Worm (Caenorhabditis elegans) whole organism, young adult: ENCODE data around the gene spsb-1.

ENCODE experiments used
- B0261.1 ChIP-seq: sonication (generic microtip); optimal IDR thresholded peaks from 2 replicates; lab custom pipeline; 2016; ENCODE audit warnings: mild to moderate bottlenecking, missing genetic modification characterization, moderate library complexity, missing compliant biosample characterization
- C06A6.2 ChIP-seq: fragments of 200-800 bp; sonication (Bioruptor generic); conservative IDR thresholded peaks from 2 replicates; pipeline ENCODE4 v1.3.6; 2022; ENCODE audit warnings: missing genetic modification characterization, missing compliant biosample characterization
- C17E4.6 ChIP-seq: fragments of 200-800 bp; sonication (Bioruptor generic); IDR thresholded peaks from 2 replicates; pipeline ENCODE4 v1.3.6; 2022; ENCODE audit warnings: missing genetic modification reagents, missing genetic modification characterization, missing compliant biosample characterization
- D2030.7 ChIP-seq: fragments of 200-800 bp; sonication (Bioruptor generic); IDR thresholded peaks from 2 replicates; pipeline ENCODE4 v1.3.6; 2022; ENCODE audit warnings: missing genetic modification reagents, missing genetic modification characterization, missing compliant biosample characterization
- F23B12.7 ChIP-seq: sonication (generic microtip); optimal IDR thresholded peaks from 2 replicates; lab custom pipeline; 2017; ENCODE audit warnings: missing genetic modification characterization, mild to moderate bottlenecking, missing compliant biosample characterization, antibody characterized with exemption, moderate library complexity; ENCODE audit not compliant: insufficient read depth
- F37B4.10 ChIP-seq: fragments of 200-800 bp; sonication (Bioruptor generic); IDR thresholded peaks from 2 replicates; pipeline ENCODE4 v1.3.6; 2022; ENCODE audit warnings: missing genetic modification characterization, missing compliant biosample characterization
- F39B2.1 ChIP-seq: fragments of 200-800 bp; sonication (Bioruptor generic); IDR thresholded peaks from 2 replicates; pipeline ENCODE4 v1.3.6; 2022; ENCODE audit warnings: missing genetic modification reagents, missing genetic modification characterization, missing compliant biosample characterization
- F52B5.7 ChIP-seq: sonication (generic microtip); optimal IDR thresholded peaks from 2 replicates; lab custom pipeline; 2016; ENCODE audit warnings: mild to moderate bottlenecking, missing genetic modification characterization, missing compliant biosample characterization
- T07F8.4 ChIP-seq: sonication (generic microtip); optimal IDR thresholded peaks from 2 replicates; lab custom pipeline; 2016; ENCODE audit warnings: mild to moderate bottlenecking, missing genetic modification characterization, moderate library complexity, missing compliant biosample characterization
- T26A5.8 ChIP-seq: sonication (generic microtip); optimal IDR thresholded peaks from 2 replicates; lab custom pipeline; 2016; ENCODE audit warnings: missing genetic modification characterization, missing compliant biosample characterization
- Y56A3A.18 ChIP-seq: fragments of 200-800 bp; sonication (Bioruptor generic); IDR thresholded peaks from 2 replicates; pipeline ENCODE4 v1.3.6; 2022; ENCODE audit warnings: missing genetic modification reagents, missing genetic modification characterization, missing compliant biosample characterization
- ZK185.1 ChIP-seq: sonication (generic microtip); optimal IDR thresholded peaks from 2 replicates; lab custom pipeline; 2016; ENCODE audit warnings: mild to moderate bottlenecking, missing genetic modification characterization, missing compliant biosample characterization; ENCODE audit not compliant: poor library complexity, severe bottlenecking
- attf-3 ChIP-seq: fragments of 200-800 bp; sonication (Bioruptor generic); conservative IDR thresholded peaks from 2 replicates; pipeline ENCODE4 v1.3.6; 2022; ENCODE audit warnings: missing genetic modification reagents, missing genetic modification characterization, missing compliant biosample characterization
- cebp-1 ChIP-seq, 2 experiments: fragments of 200-800 bp in 1 of 2; sonication (Bioruptor generic) in 1 of 2; sonication (generic microtip) in 1 of 2; IDR thresholded peaks in 1 of 2; optimal IDR thresholded peaks in 1 of 2; 2 replicates each; pipeline versions ENCODE4 v1.3.6 to Lab custom; 2017 to 2022; ENCODE audit warnings: missing compliant biosample characterization in 2 of 2, missing genetic modification characterization in 2 of 2, mild to moderate bottlenecking in 1 of 2, missing genetic modification reagents in 1 of 2, moderate library complexity in 1 of 2
- cebp-2 ChIP-seq: fragments of 200-800 bp; sonication (Bioruptor generic); IDR thresholded peaks from 2 replicates; pipeline ENCODE4 v1.3.6; 2022; ENCODE audit warnings: missing genetic modification characterization, missing compliant biosample characterization
- chd-7 ChIP-seq: sonication (generic microtip); optimal IDR thresholded peaks from 2 replicates; lab custom pipeline; 2016; ENCODE audit warnings: mild to moderate bottlenecking, missing genetic modification characterization, moderate library complexity, missing compliant biosample characterization
- die-1 ChIP-seq: sonication (generic microtip); optimal IDR thresholded peaks from 2 replicates; lab custom pipeline; 2016; ENCODE audit warnings: missing genotype, mild to moderate bottlenecking, missing genetic modification characterization, missing compliant biosample characterization
- dox-1 ChIP-seq: fragments of 200-800 bp; sonication (Bioruptor generic); IDR thresholded peaks from 2 replicates; pipeline ENCODE4 v1.3.6; 2022; ENCODE audit warnings: missing genetic modification reagents, missing genetic modification characterization, missing compliant biosample characterization
- egl-18 ChIP-seq: fragments of 200-800 bp; sonication (Bioruptor generic); IDR thresholded peaks from 2 replicates; pipeline ENCODE4 v1.3.6; 2022; ENCODE audit warnings: missing genetic modification reagents, missing genetic modification characterization, missing compliant biosample characterization
- gei-17 ChIP-seq: fragments of 200-800 bp; sonication (Bioruptor generic); optimal IDR thresholded peaks from 2 replicates; lab custom pipeline; 2018; ENCODE audit warnings: mild to moderate bottlenecking, missing genetic modification characterization, missing compliant biosample characterization
- hmg-1.2 ChIP-seq: fragments of 200-800 bp; sonication (Bioruptor generic); IDR thresholded peaks from 2 replicates; pipeline ENCODE4 v1.3.6; 2022; ENCODE audit warnings: missing genetic modification reagents, missing genetic modification characterization, missing compliant biosample characterization
- hrde-1 ChIP-seq: sonication (generic microtip); optimal IDR thresholded peaks from 2 replicates; lab custom pipeline; 2016; ENCODE audit warnings: missing genetic modification characterization, mild to moderate bottlenecking, missing compliant biosample characterization, moderate library complexity, missing genotype, missing genetic modification reagents, borderline replicate concordance
- hsf-1 ChIP-seq: fragments of 200-800 bp; sonication (Bioruptor generic); IDR thresholded peaks from 2 replicates; pipeline ENCODE4 v1.3.6; 2022; ENCODE audit warnings: missing genetic modification reagents, missing genetic modification characterization, missing compliant biosample characterization
- let-526 ChIP-seq: fragments of 200-800 bp; sonication (Bioruptor generic); IDR thresholded peaks from 2 replicates; pipeline ENCODE4 v1.3.6; 2022; ENCODE audit warnings: missing genetic modification reagents, missing genetic modification characterization, missing compliant biosample characterization
- lin-26 ChIP-seq: fragments of 200-800 bp; sonication (Bioruptor generic); IDR thresholded peaks from 2 replicates; pipeline ENCODE4 v1.3.6; 2022; ENCODE audit warnings: missing genetic modification reagents, missing genetic modification characterization, missing compliant biosample characterization
- lir-1 ChIP-seq: fragments of 200-800 bp; sonication (Bioruptor generic); conservative IDR thresholded peaks from 2 replicates; pipeline ENCODE4 v1.3.6; 2022; ENCODE audit warnings: missing genetic modification reagents, missing genetic modification characterization, missing compliant biosample characterization
- lsl-1 ChIP-seq: fragments of 200-800 bp; sonication (Bioruptor generic); optimal IDR thresholded peaks from 2 replicates; lab custom pipeline; 2018; ENCODE audit warnings: mild to moderate bottlenecking, missing genetic modification characterization, moderate library complexity, missing compliant biosample characterization
- madf-3 ChIP-seq: fragments of 200-800 bp; sonication (Bioruptor generic); IDR thresholded peaks from 2 replicates; pipeline ENCODE4 v1.3.6; 2022; ENCODE audit warnings: missing genetic modification reagents, missing genetic modification characterization, missing compliant biosample characterization
- madf-6 ChIP-seq: fragments of 200-800 bp; sonication (Bioruptor generic); IDR thresholded peaks from 2 replicates; pipeline ENCODE4 v1.3.6; 2022; ENCODE audit warnings: missing genetic modification reagents, missing genetic modification characterization, missing compliant biosample characterization
- madf-8 ChIP-seq: fragments of 200-800 bp; sonication (Bioruptor generic); conservative IDR thresholded peaks from 2 replicates; pipeline ENCODE4 v1.3.6; 2022; ENCODE audit warnings: missing genetic modification reagents, missing genetic modification characterization, missing compliant biosample characterization
- mcd-1 ChIP-seq: fragments of 200-800 bp; sonication (Bioruptor generic); IDR thresholded peaks from 2 replicates; pipeline ENCODE4 v1.3.6; 2022; ENCODE audit warnings: missing genetic modification reagents, missing genetic modification characterization, missing compliant biosample characterization
- nfya-2 ChIP-seq: fragments of 200-800 bp; sonication (Bioruptor generic); IDR thresholded peaks from 2 replicates; pipeline ENCODE4 v1.3.6; 2022; ENCODE audit warnings: missing genetic modification reagents, missing genetic modification characterization, missing compliant biosample characterization
- pbrm-1 ChIP-seq: fragments of 200-800 bp; sonication (Bioruptor generic); IDR thresholded peaks from 2 replicates; pipeline ENCODE4 v1.3.6; 2022; ENCODE audit warnings: missing genetic modification reagents, missing genetic modification characterization, missing compliant biosample characterization
- rcor-1 ChIP-seq: fragments of 200-800 bp; sonication (Bioruptor generic); IDR thresholded peaks from 2 replicates; pipeline ENCODE4 v1.3.6; 2022; ENCODE audit warnings: missing genetic modification reagents, missing genetic modification characterization, missing compliant biosample characterization
- rpc-1 ChIP-seq, 2 experiments: fragments of 150-350 bp in 1 of 2; sonication (generic microtip) in 1 of 2; optimal IDR thresholded peaks; 2 replicates each; lab custom pipeline; 2014 to 2018; ENCODE audit warnings: missing biosample characterization in 1 of 2, missing genetic modification characterization in 1 of 2, missing genetic modification reagents in 1 of 2, missing genotype in 1 of 2
- snpc-1.1 ChIP-seq: sonication (generic microtip); optimal IDR thresholded peaks from 2 replicates; lab custom pipeline; 2017; ENCODE audit warnings: missing genetic modification characterization, mild to moderate bottlenecking, missing compliant biosample characterization, antibody characterized with exemption, moderate library complexity, missing genotype, missing genetic modification reagents; ENCODE audit not compliant: insufficient read depth
- snpc-3.4 ChIP-seq: sonication (generic microtip); optimal IDR thresholded peaks from 2 replicates; lab custom pipeline; 2017; ENCODE audit warnings: missing genetic modification characterization, mild to moderate bottlenecking, missing compliant biosample characterization, antibody characterized with exemption, moderate library complexity, missing genotype, missing genetic modification reagents
- snpc-4 ChIP-seq, 5 experiments: fragments of 150-350 bp in 1 of 5; sonication (generic microtip) in 4 of 5; optimal IDR thresholded peaks; 2 replicates each; lab custom pipeline; 2014 to 2018; ENCODE audit warnings: missing genetic modification characterization in 5 of 5, missing biosample characterization in 3 of 5, antibody characterized with exemption in 2 of 5, mild to moderate bottlenecking in 2 of 5, missing compliant biosample characterization in 2 of 5, missing genotype in 2 of 5, moderate library complexity in 2 of 5, missing genetic modification reagents in 1 of 5
- somi-1 ChIP-seq: fragments of 200-800 bp; sonication (Bioruptor generic); optimal IDR thresholded peaks from 2 replicates; lab custom pipeline; 2018; ENCODE audit warnings: mild to moderate bottlenecking, missing genetic modification characterization, missing compliant biosample characterization
- tbp1 ChIP-seq: fragments of 200-800 bp; sonication (Bioruptor generic); optimal IDR thresholded peaks from 2 replicates; lab custom pipeline; 2018; ENCODE audit warnings: mild to moderate bottlenecking, missing genetic modification characterization, missing compliant biosample characterization
- xnd-1 ChIP-seq: sonication (generic microtip); optimal IDR thresholded peaks from 2 replicates; lab custom pipeline; 2016; ENCODE audit warnings: missing genotype, missing genetic modification reagents, missing genetic modification characterization, missing compliant biosample characterization
- ztf-22 ChIP-seq: fragments of 200-800 bp; sonication (Bioruptor generic); optimal IDR thresholded peaks from 2 replicates; lab custom pipeline; 2018; ENCODE audit warnings: mild to moderate bottlenecking, missing genetic modification characterization, moderate library complexity, missing compliant biosample characterization
- ztf-26 ChIP-seq: sonication (generic microtip); optimal IDR thresholded peaks from 2 replicates; lab custom pipeline; 2017; ENCODE audit warnings: missing genetic modification characterization, missing compliant biosample characterization

Gene spsb-1

DNA sequence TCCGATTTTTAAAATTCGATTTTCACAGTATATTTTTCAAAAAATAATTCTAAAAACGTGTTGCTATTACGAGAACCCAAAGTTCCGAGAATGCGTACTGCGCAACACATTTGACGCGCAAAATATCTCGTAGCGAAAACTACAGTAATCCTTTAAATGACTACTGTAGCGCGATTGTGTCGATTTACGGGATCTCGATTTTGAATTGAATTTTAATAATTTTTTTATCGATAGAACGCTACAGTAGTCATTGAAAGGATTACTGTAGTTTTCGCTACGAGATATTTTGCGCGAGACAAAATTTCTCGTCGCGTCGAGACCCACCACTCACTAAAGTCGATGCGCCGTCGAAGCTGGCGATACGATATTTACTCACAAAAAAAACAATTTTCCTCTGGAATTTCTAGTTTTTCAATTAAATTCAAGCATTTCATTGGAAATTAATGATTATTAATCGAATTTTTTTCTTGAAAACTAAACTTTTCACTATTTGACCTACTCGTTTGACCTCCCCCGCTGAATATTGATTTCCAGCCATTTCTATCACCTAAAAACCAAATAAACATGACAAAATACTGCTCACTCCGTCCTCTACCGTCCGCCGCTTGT lies 33.4 kb downstream of the spsb-1 start, which contains the start of gene spsb-2 (continued):
- TF ChIP-seq cebp-2: no peak
- no peak for TF ChIP-seq gei-17
- no peak for TF ChIP-seq T07F8.4 (tag; lab: Kevin White, UChicago)
- TF ChIP-seq dox-1 (GFP tag; lab: Robert Waterston, UW): no peak
- TF ChIP-seq F37B4.10 (GFP tag; lab: Robert Waterston, UW): no peak
- no peak for TF ChIP-seq snpc-4 (GFP tag; optimal IDR thresholded peaks at IDR 0.05; lab: Kevin White, UChicago)
- no peak for TF ChIP-seq snpc-4 (tag; optimal IDR thresholded peaks at IDR 0.05; lab: Kevin White, UChicago)
- peak; percentile 16; the same call in 1 of the 2 replicates for TF ChIP-seq D2030.7 (GFP tag; lab: Robert Waterston, UW)
- no peak for TF ChIP-seq chd-7
- TF ChIP-seq hsf-1 (GFP tag; lab: Robert Waterston, UW): no peak
- TF ChIP-seq B0261.1 (tag; lab: Kevin White, UChicago): no peak
- TF ChIP-seq lin-26 (GFP tag; lab: Robert Waterston, UW): no peak
- TF ChIP-seq lsl-1: peak; percentile 73
- TF ChIP-seq madf-6 (GFP tag; lab: Robert Waterston, UW): peak; percentile 34

ce11 chrII:15232705-15233104 lies 36.2 kb downstream of the spsb-1 start, which contains the start of gene Y46E12BL.2:
TSS of gene Y46E12BL.2 (plus strand) at chrII:15232947.
- TF ChIP-seq let-526 (peak; percentile 70; the same call in 1 of the 2 replicates), ztf-26 (no peak), madf-8 (peak; percentile 68), madf-6 (GFP tag; lab: Robert Waterston, UW) (peak; percentile 83), hmg-1.2 (GFP tag; lab: Robert Waterston, UW) (peak; percentile 64), ZK185.1 (tag; lab: Kevin White, UChicago) (no peak), rcor-1 (peak; percentile 47; the same call in 1 of the 2 replicates), cebp-2 (no peak), F39B2.1 (GFP tag; lab: Robert Waterston, UW) (peak; percentile 51; the same call in 1 of the 2 replicates), snpc-1.1 (tag; lab: Kevin White, UChicago) (peak; percentile 7), hrde-1 (tag; lab: Kevin White, UChicago) (peak; percentile 40), tbp1 (peak; percentile 55), nfya-2 (GFP tag; lab: Robert Waterston, UW) (no peak), pbrm-1 (peak; percentile 77; the same call in 1 of the 2 replicates), F23B12.7 (tag; lab: Kevin White, UChicago) (peak; percentile 63), lsl-1 (peak; percentile 74), D2030.7 (GFP tag; lab: Robert Waterston, UW) (peak; percentile 91), C17E4.6 (GFP tag; lab: Robert Waterston, UW) (peak; percentile 61; the same call in 1 of the 2 replicates), xnd-1 (peak; percentile 12), C06A6.2 (GFP tag; lab: Robert Waterston, UW) (no peak), T26A5.8 (tag; lab: Kevin White, UChicago) (no peak), rpc-1 (optimal IDR thresholded peaks at IDR 0.05; lab: Kevin White, UChicago) (no peak), rpc-1 (tag; optimal IDR thresholded peaks at IDR 0.05; lab: Kevin White, UChicago) (no peak), somi-1 (GFP tag; lab: Kevin White, UChicago) (no peak), cebp-1 (GFP tag; IDR thresholded peaks at IDR 0.05; lab: Robert Waterston, UW) (peak; percentile 68), cebp-1 (tag; optimal IDR thresholded peaks at IDR 0.05; lab: Kevin White, UChicago) (peak; percentile 54), attf-3 (GFP tag; lab: Robert Waterston, UW) (0 out of 2 replicates have a peak, but pooled peaks have one; percentile 23), egl-18 (GFP tag; lab: Robert Waterston, UW) (no peak), ztf-22 (GFP tag; lab: Kevin White, UChicago) (no peak), madf-3 (peak; percentile 82), Y56A3A.18 (no peak), F52B5.7 (no peak), die-1 (tag; lab: Kevin White, UChicago) (no peak), lir-1 (GFP tag; lab: Robert Waterston, UW) (peak; percentile 64), snpc-3.4 (peak; percentile 46), dox-1 (GFP tag; lab: Robert Waterston, UW) (peak; percentile 92), mcd-1 (GFP tag; lab: Robert Waterston, UW) (peak; percentile 78), chd-7 (peak; percentile 37)
